Fruit fly (Drosophila melanogaster) whole organism, prepupa: ENCODE results near the gene Gnpnat.

ENCODE experiments used
- Blimp-1 ChIP-seq: fragments of 200-800 bp; sonication (Bioruptor generic); optimal IDR thresholded peaks from 3 replicates; lab custom pipeline; 2017; ENCODE audit warnings: missing biosample characterization, missing genetic modification characterization, mild to moderate bottlenecking, moderate library complexity, missing genetic modification reagents
- CG3032 ChIP-seq: fragments of 200-800 bp; optimal IDR thresholded peaks from 2 replicates; lab custom pipeline; 2019; ENCODE audit warnings: missing biosample characterization, mild to moderate bottlenecking, missing genetic modification characterization, moderate library complexity
- CG34406 ChIP-seq: fragments of 200-800 bp; sonication (Bioruptor generic); optimal IDR thresholded peaks from 3 replicates; lab custom pipeline; 2016; ENCODE audit warnings: missing biosample characterization, missing genetic modification characterization
- CG6276 ChIP-seq: fragments of 200-800 bp; sonication (Bioruptor generic); optimal IDR thresholded peaks from 2 replicates; lab custom pipeline; 2017; ENCODE audit warnings: missing biosample characterization, mild to moderate bottlenecking, missing genetic modification characterization
- CG7368 ChIP-seq: fragments of 200-800 bp; sonication (Bioruptor generic); optimal IDR thresholded peaks from 3 replicates; lab custom pipeline; 2016; ENCODE audit warnings: missing biosample characterization, missing genetic modification characterization
- Eip78C ChIP-seq: fragments of 200-800 bp; sonication (Bioruptor generic); peaks from one replicate; lab custom pipeline; 2016; ENCODE audit warnings: missing biosample characterization, missing genetic modification characterization
- dsx ChIP-seq: fragments of 200-800 bp; optimal IDR thresholded peaks from 3 replicates; lab custom pipeline; 2019; ENCODE audit warnings: missing biosample characterization, mild to moderate bottlenecking, missing genetic modification characterization, moderate library complexity; ENCODE audit not compliant: poor library complexity, severe bottlenecking
- fkh ChIP-seq: fragments of 200-800 bp; sonication (Bioruptor generic); optimal IDR thresholded peaks from 3 replicates; lab custom pipeline; 2017; ENCODE audit warnings: missing biosample characterization, mild to moderate bottlenecking, missing genetic modification characterization, moderate library complexity

DNA sequence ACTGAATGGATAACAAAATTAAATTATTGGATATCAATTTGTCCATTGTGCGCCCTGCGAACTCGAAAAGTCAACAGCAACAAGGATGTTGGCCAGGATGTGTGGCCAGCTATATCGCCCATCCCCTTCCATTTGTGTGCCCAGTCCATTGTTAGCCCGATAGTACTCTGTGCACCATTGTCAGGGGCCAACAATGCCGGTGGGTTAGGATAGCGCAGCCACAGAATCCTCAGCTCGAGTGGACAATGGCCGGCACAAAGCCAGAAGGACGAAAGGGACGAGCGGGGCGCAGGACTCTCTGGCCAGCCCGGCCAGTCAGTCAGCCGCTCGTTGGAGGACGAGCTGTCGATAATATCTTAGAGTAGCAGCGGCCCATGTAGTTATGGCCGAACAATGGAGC is 40.2 kb upstream of the Gnpnat start:
- no peak for TF ChIP-seq fkh (GFP tag; lab: Kevin White, UChicago)
- no peak for TF ChIP-seq dsx (GFP tag; lab: Kevin White, UChicago)
- no peak for TF ChIP-seq CG6276 (GFP tag; lab: Kevin White, UChicago)
- TF ChIP-seq Eip78C, result no peak
- no peak for TF ChIP-seq Blimp-1 (GFP tag; lab: Kevin White, UChicago)
- TF ChIP-seq CG3032 (tag; lab: Kevin White, UChicago), result no peak
- TF ChIP-seq CG34406, result no peak
- TF ChIP-seq CG7368 (GFP tag; lab: Kevin White, UChicago), result no peak
